Fruit fly (Drosophila melanogaster) whole organism, embryonic: ENCODE results near the gene CG18265.

Experiments
- Blimp-1 ChIP-seq: fragments of 200-800 bp; sonication (Bioruptor generic); optimal IDR thresholded peaks from 3 replicates; lab custom pipeline; 2018; ENCODE audit warnings: missing biosample characterization, missing genetic modification characterization, mild to moderate bottlenecking, moderate library complexity, missing genetic modification reagents
- CG10147 ChIP-seq: fragments of 200-800 bp; sonication (Bioruptor generic); optimal IDR thresholded peaks from 2 replicates; lab custom pipeline; 2019; ENCODE audit warnings: missing biosample characterization, mild to moderate bottlenecking, missing genetic modification characterization, moderate library complexity
- CG10274 ChIP-seq: fragments of 200-800 bp; sonication (Bioruptor generic); optimal IDR thresholded peaks from 3 replicates; lab custom pipeline; 2017; ENCODE audit warnings: missing biosample characterization, mild to moderate bottlenecking, missing genetic modification characterization
- CG10431 ChIP-seq: fragments of 200-800 bp; sonication (Bioruptor generic); optimal IDR thresholded peaks from 3 replicates; lab custom pipeline; 2018; ENCODE audit warnings: missing biosample characterization, mild to moderate bottlenecking, missing genetic modification characterization
- CG11247 ChIP-seq: fragments of 200-800 bp; sonication (Bioruptor generic); IDR thresholded peaks from 2 replicates; pipeline ENCODE4 v1.3.6; 2022; ENCODE audit warnings: missing biosample characterization, missing genetic modification characterization
- CG11560 ChIP-seq: fragments of 200-800 bp; sonication (Bioruptor generic); IDR thresholded peaks from 3 replicates; pipeline ENCODE4 v1.3.6; 2022; ENCODE audit warnings: missing biosample characterization, missing genetic modification characterization
- CG12104 ChIP-seq: fragments of 200-800 bp; sonication (Bioruptor generic); optimal IDR thresholded peaks from 3 replicates; lab custom pipeline; 2016; ENCODE audit warnings: missing biosample characterization, missing genetic modification characterization
- CG12155 ChIP-seq: fragments of 200-800 bp; sonication (Bioruptor generic); optimal IDR thresholded peaks from 3 replicates; lab custom pipeline; 2016; ENCODE audit warnings: missing biosample characterization, missing genetic modification characterization
- CG12391 ChIP-seq: fragments of 200-800 bp; sonication (Bioruptor generic); optimal IDR thresholded peaks from 3 replicates; lab custom pipeline; 2018; ENCODE audit warnings: missing biosample characterization, mild to moderate bottlenecking, missing genetic modification characterization, moderate library complexity
- CG17829 ChIP-seq: fragments of 200-800 bp; optimal IDR thresholded peaks from 2 replicates; lab custom pipeline; 2019; ENCODE audit warnings: missing biosample characterization, mild to moderate bottlenecking, missing genetic modification characterization, moderate library complexity
- CG31441 ChIP-seq: fragments of 200-800 bp; sonication (Bioruptor generic); IDR thresholded peaks from 2 replicates; pipeline ENCODE4 v1.3.6; 2022; ENCODE audit warnings: missing biosample characterization, missing genetic modification characterization
- CG3163 ChIP-seq: fragments of 200-800 bp; sonication (Bioruptor generic); optimal IDR thresholded peaks from 3 replicates; lab custom pipeline; 2016; ENCODE audit warnings: missing biosample characterization, missing genetic modification characterization
- CG34224 ChIP-seq: fragments of 200-800 bp; sonication (Bioruptor generic); IDR thresholded peaks from 3 replicates; pipeline ENCODE4 v1.3.6; 2022; ENCODE audit warnings: missing biosample characterization, missing genetic modification characterization; ENCODE audit not compliant: partially characterized antibody
- CG4424 ChIP-seq: fragments of 200-800 bp; sonication (Bioruptor generic); optimal IDR thresholded peaks from 3 replicates; lab custom pipeline; 2016; ENCODE audit warnings: missing biosample characterization, missing genetic modification characterization
- CG5245 ChIP-seq: fragments of 200-800 bp; sonication (Bioruptor generic); optimal IDR thresholded peaks from 3 replicates; lab custom pipeline; 2016; ENCODE audit warnings: missing biosample characterization, missing genetic modification characterization
- CG6813 ChIP-seq: fragments of 200-800 bp; sonication (Bioruptor generic); optimal IDR thresholded peaks from 2 replicates; lab custom pipeline; 2017; ENCODE audit warnings: missing biosample characterization, missing genetic modification characterization, mild to moderate bottlenecking, moderate library complexity, missing genetic modification reagents
- CG8944 ChIP-seq: fragments of 200-800 bp; sonication (Bioruptor generic); optimal IDR thresholded peaks from 3 replicates; lab custom pipeline; 2016; ENCODE audit warnings: missing biosample characterization, missing genetic modification characterization
- CG9727 ChIP-seq: fragments of 200-800 bp; sonication (Bioruptor generic); optimal IDR thresholded peaks from 3 replicates; lab custom pipeline; 2017; ENCODE audit warnings: missing biosample characterization, mild to moderate bottlenecking, missing genetic modification characterization
- Dek ChIP-seq: fragments of 200-800 bp; sonication (Bioruptor generic); optimal IDR thresholded peaks from 3 replicates; lab custom pipeline; 2019; ENCODE audit warnings: missing biosample characterization, mild to moderate bottlenecking, missing genetic modification characterization, moderate library complexity
- Gug ChIP-seq: fragments of 200-800 bp; sonication (Bioruptor generic); IDR thresholded peaks from 4 replicates; pipeline ENCODE4 v1.3.6; 2022; ENCODE audit warnings: missing biosample characterization, missing genetic modification characterization
- HLH4C ChIP-seq: fragments of 200-800 bp; sonication (Bioruptor generic); IDR thresholded peaks from 3 replicates; pipeline ENCODE4 v1.3.6; 2022; ENCODE audit warnings: missing biosample characterization, missing genetic modification characterization; ENCODE audit not compliant: partially characterized antibody
- Hr51 ChIP-seq, 2 experiments: fragments of 200-800 bp; sonication (Bioruptor generic); optimal IDR thresholded peaks; 2 replicates in 1 of 2; 3 replicates in 1 of 2; lab custom pipeline; 2016 to 2018; ENCODE audit warnings: missing biosample characterization in 2 of 2, missing genetic modification characterization in 2 of 2, mild to moderate bottlenecking in 1 of 2, moderate library complexity in 1 of 2
- MBD-R2 ChIP-seq: fragments of 200-800 bp; sonication (Bioruptor generic); IDR thresholded peaks from 2 replicates; pipeline ENCODE4 v1.3.6; 2022; ENCODE audit warnings: missing biosample characterization, missing genetic modification characterization
- Meics ChIP-seq: fragments of 200-800 bp; sonication (Bioruptor generic); optimal IDR thresholded peaks from 2 replicates; lab custom pipeline; 2017; ENCODE audit warnings: missing biosample characterization, mild to moderate bottlenecking, missing genetic modification characterization
- NfI ChIP-seq: fragments of 200-800 bp; sonication (Bioruptor generic); optimal IDR thresholded peaks from 3 replicates; lab custom pipeline; 2018; ENCODE audit warnings: missing biosample characterization, mild to moderate bottlenecking, missing genetic modification characterization, moderate library complexity
- Ssrp ChIP-seq: fragments of 200-800 bp; sonication (Bioruptor generic); optimal IDR thresholded peaks from 2 replicates; lab custom pipeline; 2018; ENCODE audit warnings: missing biosample characterization, mild to moderate bottlenecking, missing genetic modification characterization, moderate library complexity
- Vsx1 ChIP-seq: fragments of 200-800 bp; sonication (Bioruptor generic); optimal IDR thresholded peaks from 2 replicates; lab custom pipeline; 2017; ENCODE audit warnings: missing biosample characterization, mild to moderate bottlenecking, missing genetic modification characterization, missing genetic modification reagents
- az2 ChIP-seq: fragments of 200-800 bp; sonication (Bioruptor generic); optimal IDR thresholded peaks from 3 replicates; lab custom pipeline; 2016; ENCODE audit warnings: missing biosample characterization, missing genetic modification characterization
- bcd ChIP-seq: fragments of 200-800 bp; sonication (Bioruptor generic); optimal IDR thresholded peaks from 2 replicates; lab custom pipeline; 2017; ENCODE audit warnings: missing biosample characterization, mild to moderate bottlenecking, missing genetic modification characterization
- bsh ChIP-seq, 2 experiments: fragments of 200-800 bp; sonication (Bioruptor generic); optimal IDR thresholded peaks; 2 replicates each; lab custom pipeline; 2017 to 2018; ENCODE audit warnings: mild to moderate bottlenecking in 2 of 2, missing biosample characterization in 2 of 2, missing genetic modification characterization in 2 of 2, moderate library complexity in 1 of 2
- cad ChIP-seq: fragments of >200 bp; optimal IDR thresholded peaks from 2 replicates; lab custom pipeline; 2017; ENCODE audit warnings: missing biosample characterization, missing genetic modification characterization
- chm ChIP-seq: fragments of 200-800 bp; sonication (Bioruptor generic); IDR thresholded peaks from 2 replicates; pipeline ENCODE4 v1.3.6; 2022; ENCODE audit warnings: missing biosample characterization, missing genetic modification characterization
- ems ChIP-seq: fragments of 200-800 bp; sonication (Bioruptor generic); optimal IDR thresholded peaks from 3 replicates; lab custom pipeline; 2016; ENCODE audit warnings: missing biosample characterization, missing genetic modification characterization
- gce ChIP-seq: fragments of 200-800 bp; sonication (Bioruptor generic); IDR thresholded peaks from 3 replicates; pipeline ENCODE4 v1.3.6; 2022; ENCODE audit warnings: missing biosample characterization, missing genetic modification characterization
- grau ChIP-seq: fragments of 200-800 bp; optimal IDR thresholded peaks from 3 replicates; lab custom pipeline; 2019; ENCODE audit warnings: missing biosample characterization, mild to moderate bottlenecking, missing genetic modification characterization, moderate library complexity
- gt ChIP-seq: fragments of 200-800 bp; sonication (Bioruptor generic); IDR thresholded peaks from 2 replicates; pipeline ENCODE4 v1.3.6; 2022; ENCODE audit warnings: missing biosample characterization, missing genetic modification characterization
- hkb ChIP-seq, 2 experiments: fragments of 200-800 bp in 1 of 2; fragments of >200 bp in 1 of 2; sonication (Bioruptor generic) in 1 of 2; IDR thresholded peaks in 1 of 2; optimal IDR thresholded peaks in 1 of 2; 2 replicates each; pipeline versions ENCODE4 v1.3.6 to Lab custom; 2017 to 2022; ENCODE audit warnings: missing biosample characterization in 1 of 2, missing genetic modification characterization in 1 of 2
- kni ChIP-seq: fragments of 200-800 bp; sonication (Bioruptor generic); optimal IDR thresholded peaks from 3 replicates; lab custom pipeline; 2017; ENCODE audit warnings: mild to moderate bottlenecking, missing biosample characterization, missing genetic modification reagents, missing genetic modification characterization
- lmd ChIP-seq: fragments of 200-800 bp; sonication (Bioruptor generic); IDR thresholded peaks from 2 replicates; pipeline ENCODE4 v1.3.6; 2022; ENCODE audit warnings: missing biosample characterization, missing genetic modification characterization
- ranshi ChIP-seq: fragments of 200-800 bp; sonication (Bioruptor generic); IDR thresholded peaks from 2 replicates; pipeline ENCODE4 v1.3.6; 2022; ENCODE audit warnings: missing biosample characterization, missing genetic modification characterization
- sens ChIP-seq: fragments of 200-800 bp; sonication (Bioruptor generic); peaks from one replicate; lab custom pipeline; 2016; ENCODE audit warnings: missing biosample characterization, missing genetic modification characterization
- shn ChIP-seq: fragments of 200-800 bp; sonication (Bioruptor generic); optimal IDR thresholded peaks from 3 replicates; lab custom pipeline; 2016; ENCODE audit warnings: missing biosample characterization, missing genetic modification characterization
- slou ChIP-seq: fragments of 200-800 bp; sonication (Bioruptor generic); optimal IDR thresholded peaks from 3 replicates; lab custom pipeline; 2016; ENCODE audit warnings: missing biosample characterization, missing genetic modification characterization
- slp2 ChIP-seq: fragments of 200-800 bp; sonication (Bioruptor generic); optimal IDR thresholded peaks from 2 replicates; lab custom pipeline; 2016; ENCODE audit warnings: missing biosample characterization, missing genetic modification characterization
- tin ChIP-seq: fragments of 200-800 bp; sonication (Bioruptor generic); optimal IDR thresholded peaks from 3 replicates; lab custom pipeline; 2016; ENCODE audit warnings: missing biosample characterization, missing genetic modification characterization
- tll ChIP-seq, 2 experiments: fragments of 200-800 bp in 1 of 2; fragments of >200 bp in 1 of 2; sonication (Bioruptor generic) in 1 of 2; optimal IDR thresholded peaks; 2 replicates each; lab custom pipeline; 2017 to 2019; ENCODE audit warnings: missing biosample characterization in 2 of 2, missing genetic modification characterization in 2 of 2, mild to moderate bottlenecking in 1 of 2, moderate library complexity in 1 of 2
- unc-4 ChIP-seq: fragments of 200-800 bp; sonication (Bioruptor generic); IDR thresholded peaks from 2 replicates; pipeline ENCODE4 v1.3.6; 2022; ENCODE audit warnings: missing biosample characterization, missing genetic modification characterization; ENCODE audit not compliant: partially characterized antibody
- yki ChIP-seq: fragments of >200 bp; optimal IDR thresholded peaks from 3 replicates; lab custom pipeline; 2018
- zen ChIP-seq: fragments of 200-800 bp; sonication (Bioruptor generic); optimal IDR thresholded peaks from 3 replicates; lab custom pipeline; 2018; ENCODE audit warnings: missing biosample characterization, mild to moderate bottlenecking, missing genetic modification characterization, moderate library complexity
- zfh1 ChIP-seq: fragments of 200-800 bp; sonication (Bioruptor generic); IDR thresholded peaks from 3 replicates; pipeline ENCODE4 v1.3.6; 2022; ENCODE audit warnings: missing biosample characterization, missing genetic modification characterization

CG18265 gene

DNA sequence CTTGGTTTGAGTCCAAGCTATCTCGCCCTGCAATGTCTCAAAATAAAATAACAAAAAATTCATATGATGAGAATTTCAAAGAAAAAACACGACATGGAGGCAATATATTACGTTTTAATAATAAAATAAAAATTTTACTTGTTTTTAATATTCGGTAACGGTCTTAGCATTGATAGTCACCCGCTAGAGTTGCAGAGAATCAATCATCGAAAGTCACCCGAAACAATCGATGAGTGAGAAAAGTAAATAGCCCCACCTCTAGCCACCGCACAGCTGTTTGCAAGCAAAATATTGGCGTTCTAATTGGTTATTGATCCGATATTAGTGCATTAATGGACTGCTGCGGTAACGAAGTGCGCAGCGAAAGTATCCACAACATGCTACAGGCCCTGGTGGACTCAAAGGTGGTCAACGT lies 36.8 kb downstream of the CG18265 start, which contains the start of gene CG34250 (continued):
- TF ChIP-seq Blimp-1 (GFP tag; lab: Kevin White, UChicago) (peak; percentile 29), CG17829 (tag; lab: Kevin White, UChicago) (peak; percentile 62), Vsx1 (peak; percentile 17), CG12104 (GFP tag; lab: Kevin White, UChicago) (peak; percentile 38), slou (peak; percentile 10), gt (GFP tag; lab: Robert Waterston, UW) (no peak), MBD-R2 (GFP tag; lab: Robert Waterston, UW) (peak; percentile 68), tin (GFP tag; lab: Kevin White, UChicago) (peak; percentile 16), Hr51 (GFP tag; optimal IDR thresholded peaks at IDR 0.05; lab: Kevin White, UChicago) (peak; percentile 35 to 55), CG10431 (GFP tag; lab: Kevin White, UChicago) (peak; percentile 12), zfh1 (GFP tag; lab: Robert Waterston, UW) (peak; percentile 47; the same call in 1 of the 3 replicates), shn (no peak), CG3163 (GFP tag; lab: Kevin White, UChicago) (no peak), CG12155 (GFP tag; lab: Kevin White, UChicago) (peak; percentile 38), Meics (peak; percentile 35), Dek (tag; lab: Kevin White, UChicago) (peak; percentile 43), Gug (GFP tag; lab: Robert Waterston, UW) (no peak; the same call in 3 of the 4 replicates), CG10274 (GFP tag; lab: Kevin White, UChicago) (peak; percentile 0), CG11560 (tag; lab: Robert Waterston, UW) (peak; percentile 55; the same call in 1 of the 3 replicates), gce (GFP tag; lab: Robert Waterston, UW) (no peak), unc-4 (peak; percentile 85), ranshi (GFP tag; lab: Robert Waterston, UW) (no peak), hkb (optimal IDR thresholded peaks at IDR 0.05; lab: Kevin White, UChicago) (peak; percentile 23), hkb (GFP tag; IDR thresholded peaks at IDR 0.05; lab: Robert Waterston, UW) (no peak; the same call in 1 of the 2 replicates), HLH4C (GFP tag; lab: Robert Waterston, UW) (peak; percentile 77), CG8944 (no peak), kni (GFP tag; lab: Kevin White, UChicago) (no peak), CG6813 (GFP tag; lab: Kevin White, UChicago) (no peak), sens (GFP tag; lab: Kevin White, UChicago) (peak; percentile 78), bcd (GFP tag; lab: Kevin White, UChicago) (peak; percentile 23), CG31441 (peak; percentile 60; the same call in 1 of the 2 replicates), lmd (no peak), ems (peak; percentile 34), CG5245 (peak; percentile 22), tll (GFP tag; optimal IDR thresholded peaks at IDR 0.05; lab: Kevin White, UChicago) (peak in 1 of 2 experiments; percentile 48), CG34224 (GFP tag; lab: Robert Waterston, UW) (peak; percentile 71), CG4424 (peak; percentile 52), zen (peak; percentile 39), yki (lab: Kevin White, UChicago) (no peak), cad (GFP tag; lab: Kevin White, UChicago) (no peak), CG12391 (tag; lab: Kevin White, UChicago) (peak; percentile 77), slp2 (peak; percentile 18), NfI (GFP tag; lab: Kevin White, UChicago) (no peak), az2 (GFP tag; lab: Kevin White, UChicago) (peak; percentile 18), CG9727 (GFP tag; lab: Kevin White, UChicago) (peak; percentile 31), chm (GFP tag; lab: Robert Waterston, UW) (no peak), grau (tag; lab: Kevin White, UChicago) (peak; percentile 49), CG10147 (peak; percentile 26), CG11247 (GFP tag; lab: Robert Waterston, UW) (no peak), Ssrp (tag; lab: Kevin White, UChicago) (no peak), bsh (GFP tag; optimal IDR thresholded peaks at IDR 0.05; lab: Kevin White, UChicago) (peak in 1 of 2 experiments; percentile 14)
